Worm (Caenorhabditis elegans): ENCODE measurements around the gene col-142.

- TF ChIP-seq nhr-11 (tag; optimal IDR thresholded peaks at IDR 0.05) (no peak), jun-1 (tag; optimal IDR thresholded peaks at IDR 0.05) (no peak), zfp-3 (GFP tag; conservative IDR thresholded peaks at IDR 0.05) (no peak), duxl-1 (tag; optimal IDR thresholded peaks at IDR 0.05; ENCODE audit: poor library complexity) (no peak), nhr-77 (tag; optimal IDR thresholded peaks at IDR 0.05) (no peak), nhr-76 (tag; optimal IDR thresholded peaks at IDR 0.05) (no peak), ceh-28 (tag; optimal IDR thresholded peaks at IDR 0.05) (no peak), egl-27 (tag; optimal IDR thresholded peaks at IDR 0.05) (no peak), mdt-29 (GFP tag; IDR thresholded peaks at IDR 0.05) (no peak), mep-1 (tag; optimal IDR thresholded peaks at IDR 0.05) (no peak), unc-62 (GFP tag; optimal IDR thresholded peaks at IDR 0.05 in 1 of 2) (no peak), unc-62 (tag; optimal IDR thresholded peaks at IDR 0.05) (no peak), zip-2 (tag; optimal IDR thresholded peaks at IDR 0.05) (no peak), cey-2 (tag; optimal IDR thresholded peaks at IDR 0.05; ENCODE audit: borderline replicate concordance, insufficient read depth) (no peak)
These were observed 27.0 kb upstream of the col-142 start, which contains the start of gene dmsr-11 for ce11 chrV:6803992-6804391.

Data from whole organism, L4 larva.